Worm (Caenorhabditis elegans) whole organism, L1 larva: ENCODE data around the gene C01G5.4.

Source experiments
- aly-2 ChIP-seq: fragments of 150-350 bp; optimal IDR thresholded peaks from 2 replicates; lab custom pipeline; 2014; ENCODE audit warnings: missing biosample characterization, missing genetic modification characterization
- egl-13 ChIP-seq: sonication (generic microtip); optimal IDR thresholded peaks from 2 replicates; lab custom pipeline; 2016; ENCODE audit warnings: missing genotype, missing genetic modification reagents, missing genetic modification characterization, missing compliant biosample characterization
- elt-3 ChIP-seq, 6 experiments: fragments of 150-350 bp in 1 of 6; sonication (generic microtip); optimal IDR thresholded peaks; 2 replicates each; lab custom pipeline; 2017 to 2018; ENCODE audit warnings: missing biosample characterization in 6 of 6, missing genetic modification characterization in 6 of 6, inconsistent platforms in 1 of 6
- fkh-10 ChIP-seq: sonication (generic microtip); optimal IDR thresholded peaks from 2 replicates; lab custom pipeline; 2017; ENCODE audit warnings: missing biosample characterization, missing genetic modification reagents, missing genetic modification characterization
- fos-1 ChIP-seq: fragments of 150-350 bp; optimal IDR thresholded peaks from 2 replicates; lab custom pipeline; 2014; ENCODE audit warnings: missing biosample characterization, missing genetic modification characterization
- hpl-2 ChIP-seq: fragments of 150-350 bp; optimal IDR thresholded peaks from 2 replicates; lab custom pipeline; 2014; ENCODE audit warnings: missing biosample characterization, missing genetic modification reagents, missing genetic modification characterization
- nhr-12 ChIP-seq: sonication (generic microtip); optimal IDR thresholded peaks from 2 replicates; lab custom pipeline; 2017; ENCODE audit warnings: missing biosample characterization, missing genetic modification characterization
- nhr-76 ChIP-seq: sonication (generic microtip); optimal IDR thresholded peaks from 2 replicates; lab custom pipeline; 2017; ENCODE audit warnings: missing biosample characterization, missing genetic modification characterization
- pqm-1 ChIP-seq: sonication (generic microtip); optimal IDR thresholded peaks from 3 replicates; lab custom pipeline; 2017; ENCODE audit warnings: missing biosample characterization, missing genetic modification characterization
- sup-37 ChIP-seq: fragments of 200-800 bp; sonication (Bioruptor generic); optimal IDR thresholded peaks from 2 replicates; lab custom pipeline; 2018; ENCODE audit warnings: mild to moderate bottlenecking, missing genetic modification characterization, missing compliant biosample characterization
- tbx-2 ChIP-seq: sonication (generic microtip); optimal IDR thresholded peaks from 2 replicates; lab custom pipeline; 2016; ENCODE audit warnings: missing genetic modification characterization, missing compliant biosample characterization
- unc-130 ChIP-seq: fragments of 150-350 bp; optimal IDR thresholded peaks from 2 replicates; lab custom pipeline; 2017; ENCODE audit warnings: missing biosample characterization, missing genetic modification characterization, inconsistent platforms
- ztf-4 ChIP-seq: fragments of 150-350 bp; optimal IDR thresholded peaks from 2 replicates; lab custom pipeline; 2014; ENCODE audit warnings: missing biosample characterization, missing genetic modification characterization

ce11 chrIV:6554865-6555264 lies 23.3 kb downstream of the C01G5.4 start:
- TF ChIP-seq fkh-10 (GFP tag; lab: Kevin White, UChicago): no peak
- TF ChIP-seq elt-3 (tag; optimal IDR thresholded peaks at IDR 0.05; lab: Kevin White, UChicago): peak in 5 of 6 experiments; percentile 54 to 94 (median 92)
- no peak for TF ChIP-seq sup-37
- TF ChIP-seq aly-2 (tag; lab: Kevin White, UChicago): no peak
- no peak for TF ChIP-seq egl-13 (tag; lab: Kevin White, UChicago)
- TF ChIP-seq fos-1 (tag; lab: Kevin White, UChicago): no peak
- peak; percentile 28 for TF ChIP-seq unc-130 (tag; lab: Kevin White, UChicago)
- TF ChIP-seq hpl-2 (GFP tag; lab: Kevin White, UChicago): peak; percentile 29
- TF ChIP-seq nhr-12: no peak
- TF ChIP-seq tbx-2 (tag; lab: Kevin White, UChicago): no peak
- no peak for TF ChIP-seq ztf-4
- TF ChIP-seq pqm-1 (tag; lab: Kevin White, UChicago): peak; percentile 66
- TF ChIP-seq nhr-76 (tag; lab: Kevin White, UChicago): no peak
